Worm (Caenorhabditis elegans) whole organism, mixed stage, embryonic: Measurements from ENCODE around the gene C07D8.5.

ENCODE experiments used
- lin-13 ChIP-seq: fragments of 150-350 bp; optimal IDR thresholded peaks from 2 replicates; lab custom pipeline; 2014; ENCODE audit warnings: missing biosample characterization, missing genetic modification characterization
- nhr-2 ChIP-seq: fragments of 150-350 bp; optimal IDR thresholded peaks from 2 replicates; lab custom pipeline; 2014; ENCODE audit warnings: missing biosample characterization, missing genetic modification characterization
- nhr-76 ChIP-seq: sonication (generic microtip); optimal IDR thresholded peaks from 2 replicates; lab custom pipeline; 2017; ENCODE audit warnings: missing biosample characterization, missing genetic modification characterization
- pha-4 ChIP-seq: fragments of 150-350 bp; optimal IDR thresholded peaks from 2 replicates; lab custom pipeline; 2018; ENCODE audit warnings: missing biosample characterization, missing genetic modification reagents, missing genetic modification characterization
- snpc-4 ChIP-seq: fragments of 150-350 bp; optimal IDR thresholded peaks from 2 replicates; lab custom pipeline; 2014; ENCODE audit warnings: missing biosample characterization, missing genetic modification characterization
- unc-62 ChIP-seq: fragments of 150-350 bp; optimal IDR thresholded peaks from 2 replicates; lab custom pipeline; 2014; ENCODE audit warnings: missing biosample characterization, missing genetic modification reagents, missing genetic modification characterization

DNA sequence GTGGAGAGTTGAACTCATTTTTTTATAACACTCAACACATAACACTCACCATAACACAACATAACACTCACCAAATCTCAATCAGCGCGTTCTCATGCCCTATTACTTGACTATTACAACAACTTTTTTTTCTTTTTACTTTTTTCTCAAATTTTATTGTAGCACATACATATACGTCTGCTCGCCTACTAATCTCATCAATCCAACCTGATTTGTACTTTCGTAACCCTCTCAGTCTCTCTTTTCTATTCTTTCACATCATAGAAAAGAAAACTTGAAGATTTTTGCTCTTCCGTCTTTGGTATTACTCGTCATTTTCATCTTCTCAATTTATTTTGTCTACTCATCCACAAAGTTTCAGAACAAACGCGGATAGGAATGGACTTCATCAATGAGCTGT, 33.1 kb downstream of the C07D8.5 start, which contains the start of gene npr-8:
- TF ChIP-seq unc-62 (no peak), nhr-2 (tag; lab: Kevin White, UChicago) (no peak), snpc-4 (tag; lab: Kevin White, UChicago) (no peak), pha-4 (no peak), lin-13 (tag; lab: Kevin White, UChicago) (no peak), nhr-76 (no peak)
